Worm (Caenorhabditis elegans) whole organism, L4/young adult: ENCODE data around the gene K12D12.4.

ENCODE experiments used
- W03F9.2 ChIP-seq: fragments of 150-350 bp; optimal IDR thresholded peaks from 2 replicates; lab custom pipeline; 2014; ENCODE audit warnings: missing biosample characterization, missing genetic modification characterization
- him-1 ChIP-seq: sonication (generic microtip); optimal IDR thresholded peaks from 2 replicates; lab custom pipeline; 2016; ENCODE audit warnings: missing genotype, missing genetic modification reagents, missing genetic modification characterization, missing compliant biosample characterization

DNA sequence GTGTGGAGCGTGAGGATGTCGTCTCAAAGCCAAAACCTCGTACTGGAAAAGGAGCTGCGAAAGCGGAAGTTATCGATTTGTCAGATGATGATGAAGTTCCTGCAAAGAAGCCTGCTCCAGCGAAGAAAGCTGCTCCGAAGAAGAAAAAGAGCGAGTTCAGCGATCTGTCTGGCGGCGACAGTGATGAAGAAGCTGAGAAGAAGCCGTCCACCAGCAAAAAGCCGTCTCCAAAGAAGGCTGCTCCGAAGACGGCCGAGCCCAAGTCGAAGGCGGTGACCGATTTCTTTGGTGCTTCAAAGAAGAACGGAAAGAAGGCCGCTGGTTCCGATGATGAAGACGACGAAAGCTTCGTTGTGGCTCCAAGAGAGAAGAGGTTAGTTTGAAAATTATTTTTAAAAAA, 14.2 kb upstream of the K12D12.4 start:
- TF ChIP-seq him-1 (tag; lab: Kevin White, UChicago) (no peak), W03F9.2 (tag; lab: Kevin White, UChicago) (no peak)
